Fruit fly (Drosophila melanogaster) S2 (cell line): ENCODE measurements around the gene CG14971.

Source experiments
- CG8478 ChIP-seq: fragments of >200 bp; optimal IDR thresholded peaks from 2 replicates; lab custom pipeline; 2018
- CTCF ChIP-seq, 2 experiments: fragments of >200 bp; optimal IDR thresholded peaks; 2 replicates each; lab custom pipeline; 2018

- TF ChIP-seq CG8478 (lab: Kevin White, UChicago) (no peak), CTCF (optimal IDR thresholded peaks at IDR 0.05; lab: Kevin White, UChicago) (no peak)
Measured at dm6 chr3L:3434882-3435281, 36.2 kb downstream of the CG14971 start.
